Fruit fly (Drosophila melanogaster): ENCODE data around the gene Tusp.

Tusp gene

DNA sequence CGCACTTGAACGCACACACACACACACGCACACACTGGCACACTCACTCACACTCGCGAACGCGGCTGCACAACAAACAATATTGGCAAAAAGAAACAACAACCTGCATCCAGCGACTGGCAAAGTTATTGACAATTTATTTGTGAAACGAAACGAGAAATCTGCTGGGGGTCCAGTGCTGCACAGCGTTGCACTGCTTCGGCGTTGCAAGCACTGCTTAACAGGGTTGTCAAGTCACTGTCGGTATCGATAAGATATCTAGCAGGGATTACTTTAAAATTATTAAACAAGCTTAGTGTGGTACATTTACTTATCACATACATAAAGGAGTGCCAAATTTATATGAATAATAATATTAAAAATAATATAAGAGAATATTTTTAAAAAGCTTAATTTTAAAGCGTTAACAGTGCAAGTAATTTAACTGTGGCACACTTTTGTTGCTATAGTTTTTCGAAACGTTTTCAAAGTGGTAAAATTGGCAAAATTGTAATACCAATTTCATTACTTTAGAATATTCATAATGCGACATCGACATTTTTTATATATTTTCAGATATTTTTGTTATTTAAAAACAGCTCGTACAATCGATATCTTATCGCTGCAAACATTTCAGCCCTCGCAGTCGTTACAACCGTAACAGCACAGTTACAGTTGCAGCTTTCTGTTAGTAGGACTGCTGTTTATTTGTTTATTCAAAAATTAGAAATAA, at the start of gene Tusp, which contains the start of gene dsd:
Tusp (plus strand) TSS at position 662 of the 712 bp plus-strand sequence.
dsd (minus strand) TSS at position 179 of the 712 bp plus-strand sequence.
- TF ChIP-seq ttk (optimal IDR thresholded peaks at IDR 0.05) (no peak), Sin3A (optimal IDR thresholded peaks at IDR 0.05) (no peak), psq (optimal IDR thresholded peaks at IDR 0.05) (no peak), h (optimal IDR thresholded peaks at IDR 0.05) (no peak), Myc (optimal IDR thresholded peaks at IDR 0.05) (no peak), insv (optimal IDR thresholded peaks at IDR 0.05) (no peak)

DNA sequence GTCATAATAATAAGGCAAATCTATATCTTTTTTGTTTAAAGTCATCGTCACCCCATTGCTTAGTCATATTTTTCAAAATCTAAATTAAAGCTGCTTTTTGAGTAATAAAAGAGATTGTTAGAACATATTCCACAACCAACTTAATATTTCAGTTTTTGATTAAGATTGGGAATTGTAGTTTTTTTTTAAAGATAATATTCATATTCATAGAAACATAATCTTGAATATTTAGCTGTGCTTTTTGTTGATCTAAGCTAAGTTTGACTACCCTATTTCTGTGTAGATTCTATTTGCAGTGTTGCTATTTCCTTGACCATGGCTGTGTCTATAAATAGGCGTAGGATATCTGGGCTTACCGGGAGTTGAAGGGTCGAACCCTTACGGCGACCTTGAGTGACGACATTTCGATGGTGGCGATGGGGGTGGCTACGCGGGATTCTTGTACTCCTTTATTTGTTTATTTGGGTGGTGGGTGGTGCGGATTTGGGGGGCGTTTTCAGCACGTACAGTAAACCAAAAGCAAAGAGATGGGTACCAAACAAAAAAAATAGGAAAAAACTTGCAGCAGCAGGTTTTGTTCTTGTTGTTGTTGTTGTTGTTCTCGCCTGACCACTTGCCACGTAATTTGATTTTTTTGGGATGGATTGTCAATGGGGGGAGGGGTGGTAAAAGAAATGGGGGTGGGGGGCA, 49.6 kb upstream of the Tusp start:
- no peak for TF ChIP-seq Myc (optimal IDR thresholded peaks at IDR 0.05)
- no peak for TF ChIP-seq h (optimal IDR thresholded peaks at IDR 0.05)
- TF ChIP-seq psq (optimal IDR thresholded peaks at IDR 0.05) = no peak
- TF ChIP-seq Sin3A (optimal IDR thresholded peaks at IDR 0.05) = no peak
- no peak for TF ChIP-seq insv (optimal IDR thresholded peaks at IDR 0.05)
- TF ChIP-seq ttk (optimal IDR thresholded peaks at IDR 0.05) = no peak

DNA sequence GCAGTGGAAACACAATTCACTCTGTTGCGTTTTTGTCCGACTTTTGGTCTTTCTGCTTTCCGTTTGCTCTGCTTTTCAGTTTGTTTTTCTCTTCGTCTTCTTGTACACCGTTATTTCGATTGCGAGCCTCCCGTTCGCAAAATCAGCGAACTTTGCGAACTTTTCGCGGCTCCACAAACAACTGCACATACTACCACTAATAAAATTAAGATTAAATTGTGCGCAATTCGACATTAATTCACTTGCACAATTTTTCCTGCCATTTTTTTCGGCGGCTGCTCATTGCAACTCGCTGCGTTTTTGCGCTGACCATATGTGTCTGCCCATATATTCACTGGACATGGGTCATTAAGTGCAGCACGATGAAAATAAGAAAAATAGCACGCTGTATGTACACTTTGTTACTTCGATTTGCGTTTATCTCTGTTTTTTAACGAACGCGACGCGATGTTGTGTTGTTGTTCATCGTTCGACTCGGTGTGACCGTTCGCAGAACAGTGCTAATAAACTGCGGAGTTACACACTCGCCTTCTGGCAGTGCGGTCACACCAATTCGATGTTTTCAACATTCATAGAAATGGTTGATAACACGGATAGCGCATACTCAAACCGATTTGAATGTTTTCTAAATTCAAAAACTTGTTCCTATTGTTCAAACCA, 48.9 kb upstream of the Tusp start, which contains the start of gene Klp98A:
Klp98A (minus strand) TSS at position 486 of the 660 bp plus-strand sequence.
- TF ChIP-seq Sin3A (optimal IDR thresholded peaks at IDR 0.05) (no peak), h (optimal IDR thresholded peaks at IDR 0.05) (no peak), insv (optimal IDR thresholded peaks at IDR 0.05) (no peak), Myc (optimal IDR thresholded peaks at IDR 0.05) (no peak), ttk (optimal IDR thresholded peaks at IDR 0.05) (no peak), psq (optimal IDR thresholded peaks at IDR 0.05) (no peak)

DNA sequence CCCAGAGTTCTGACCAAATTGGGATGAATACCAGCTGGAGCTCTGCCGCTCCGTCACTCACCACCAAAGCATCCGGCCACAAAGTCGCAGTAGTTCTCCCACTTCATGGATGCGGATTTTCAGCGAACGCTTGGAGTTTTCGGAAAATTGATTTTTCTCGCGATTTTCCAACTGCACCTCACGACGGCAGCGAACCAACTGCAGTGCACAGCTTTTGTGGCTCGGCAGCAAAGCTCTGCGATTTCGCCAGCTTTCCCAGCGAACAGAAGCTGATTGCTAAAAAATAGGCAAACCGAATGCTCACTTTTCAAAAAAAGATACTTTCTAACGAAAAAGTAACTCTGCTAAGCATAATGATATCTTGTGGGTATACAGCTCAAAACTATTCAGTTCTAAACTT, 46.6 kb upstream of the Tusp start, which contains the start of gene CG5646:
CG5646 (minus strand) TSS at position 206 of the 400 bp plus-strand sequence.
- TF ChIP-seq psq (optimal IDR thresholded peaks at IDR 0.05) = no peak

DNA sequence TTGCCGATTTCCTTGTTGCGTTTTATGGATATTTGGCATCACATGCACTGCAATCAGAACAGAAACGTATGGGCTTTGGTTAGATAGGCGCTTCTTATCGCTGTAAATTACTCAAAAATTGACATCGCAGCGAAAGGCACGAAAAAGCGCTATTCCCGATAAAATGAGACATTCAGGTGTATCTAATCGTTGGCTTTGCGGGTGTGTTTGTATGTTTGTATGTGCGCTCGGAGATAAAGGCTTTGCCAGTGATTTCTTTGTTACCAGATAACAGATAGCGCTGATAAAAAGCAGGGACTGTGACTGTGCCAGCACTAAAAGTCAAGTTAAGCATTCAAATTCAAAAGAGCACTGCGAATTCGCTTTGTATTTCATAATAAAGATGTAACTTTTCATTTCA, 39.1 kb upstream of the Tusp start:
- TF ChIP-seq psq (optimal IDR thresholded peaks at IDR 0.05) = no peak
- no peak for TF ChIP-seq insv (optimal IDR thresholded peaks at IDR 0.05)
- no peak for TF ChIP-seq Sin3A (optimal IDR thresholded peaks at IDR 0.05)
- no peak for TF ChIP-seq Myc (optimal IDR thresholded peaks at IDR 0.05)
- no peak for TF ChIP-seq h (optimal IDR thresholded peaks at IDR 0.05)
- no peak for TF ChIP-seq ttk (optimal IDR thresholded peaks at IDR 0.05)

DNA sequence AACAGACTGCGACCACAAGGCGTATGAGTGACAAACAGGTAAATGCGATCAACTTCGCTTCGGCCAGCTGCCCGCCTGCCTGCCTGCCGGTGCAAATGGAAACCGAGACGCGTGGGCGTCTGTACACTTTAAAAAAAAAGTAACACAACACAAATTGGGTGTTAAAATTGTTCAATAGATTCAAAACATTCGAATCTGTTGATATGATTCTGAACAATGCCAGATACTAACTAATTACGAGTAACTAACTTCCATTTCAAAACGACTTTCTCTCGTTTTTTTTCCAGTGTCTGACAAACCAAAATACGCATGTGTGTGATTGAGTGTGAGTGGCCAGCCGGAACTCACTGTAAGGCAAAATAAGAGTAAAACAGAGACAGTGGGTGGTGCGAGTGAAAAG, 38.0 kb upstream of the Tusp start:
- no peak for TF ChIP-seq ttk (optimal IDR thresholded peaks at IDR 0.05)
- no peak for TF ChIP-seq Myc (optimal IDR thresholded peaks at IDR 0.05)
- TF ChIP-seq Sin3A (optimal IDR thresholded peaks at IDR 0.05) = no peak

DNA sequence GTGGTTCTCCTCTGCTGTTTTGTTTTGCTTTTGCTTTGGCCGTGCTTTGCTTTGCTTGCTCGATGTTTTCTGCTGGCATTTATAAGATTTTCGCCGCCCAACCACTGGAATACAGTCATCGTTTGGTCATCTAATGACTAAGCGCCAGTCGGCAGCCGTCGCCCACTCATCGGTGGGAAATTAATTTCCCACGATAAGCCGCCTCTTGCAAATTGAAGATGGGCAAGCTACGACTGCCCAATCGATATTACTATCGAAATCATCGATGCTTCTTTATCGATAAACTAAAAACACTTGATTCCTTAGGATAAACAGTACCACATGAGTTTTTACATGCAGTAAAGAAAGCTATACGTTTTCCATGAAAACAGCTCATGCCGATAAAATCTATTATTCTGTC, 37.0 kb upstream of the Tusp start:
- TF ChIP-seq h (optimal IDR thresholded peaks at IDR 0.05) = no peak
- TF ChIP-seq insv (optimal IDR thresholded peaks at IDR 0.05) = no peak
- no peak for TF ChIP-seq ttk (optimal IDR thresholded peaks at IDR 0.05)
- TF ChIP-seq Myc (optimal IDR thresholded peaks at IDR 0.05) = no peak
- TF ChIP-seq psq (optimal IDR thresholded peaks at IDR 0.05) = no peak
- TF ChIP-seq Sin3A (optimal IDR thresholded peaks at IDR 0.05) = no peak

DNA sequence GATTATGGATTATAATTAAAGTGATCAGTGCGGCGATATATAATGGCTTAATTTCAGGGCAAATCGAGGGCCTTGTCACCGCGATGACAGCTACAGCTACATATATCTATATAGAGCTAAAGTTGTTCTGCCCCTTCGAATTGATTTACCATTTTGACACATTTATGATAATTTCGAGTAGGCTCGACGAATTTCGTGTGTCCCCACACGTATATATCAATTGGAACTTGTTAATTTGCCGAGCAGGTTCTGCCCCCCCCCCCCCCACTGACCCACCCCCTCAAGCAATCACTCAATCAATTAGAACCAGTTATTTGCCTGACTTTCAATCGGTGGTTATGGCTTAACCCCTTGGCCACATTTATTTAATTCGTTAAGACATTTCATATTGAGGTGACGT, 28.3 kb upstream of the Tusp start:
- TF ChIP-seq psq (optimal IDR thresholded peaks at IDR 0.05) (no peak), h (optimal IDR thresholded peaks at IDR 0.05) (no peak), Sin3A (optimal IDR thresholded peaks at IDR 0.05) (no peak), Myc (optimal IDR thresholded peaks at IDR 0.05) (no peak), insv (optimal IDR thresholded peaks at IDR 0.05) (no peak), ttk (optimal IDR thresholded peaks at IDR 0.05) (no peak)

DNA sequence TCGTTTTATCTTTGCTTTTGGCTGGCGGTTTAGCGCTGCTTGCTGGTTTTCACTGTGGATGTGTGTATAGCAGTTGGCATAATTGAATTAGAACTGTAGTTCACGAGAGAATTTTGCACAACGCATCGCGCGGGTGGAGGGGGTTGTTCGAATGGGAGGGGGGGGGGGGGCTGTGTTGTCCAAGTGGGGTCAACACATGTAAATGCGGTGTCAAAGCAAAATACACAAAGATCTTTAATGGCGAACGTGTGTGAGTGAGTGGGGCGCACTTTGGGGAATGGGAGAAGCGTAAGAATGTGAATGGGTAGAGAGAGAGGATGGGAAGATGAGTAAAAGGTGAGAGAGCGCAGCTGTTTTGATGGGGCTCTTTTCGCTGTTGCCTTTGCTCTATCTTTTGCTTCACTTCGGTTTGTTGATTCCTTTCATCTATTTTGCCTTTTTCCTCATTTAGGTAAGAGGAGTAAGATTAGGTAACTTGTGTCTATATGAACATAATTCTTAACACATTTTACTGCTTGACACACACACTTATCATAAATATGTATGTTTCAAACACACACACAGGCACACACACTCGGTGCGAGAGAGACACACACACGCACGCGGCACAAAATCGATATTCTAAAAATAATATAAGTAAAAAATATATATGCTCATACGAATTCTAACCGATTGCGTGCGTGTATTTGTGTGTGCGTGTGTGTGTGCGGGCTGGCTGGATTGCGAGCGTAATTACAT, 27.2 kb upstream of the Tusp start:
- no peak for TF ChIP-seq Sin3A (optimal IDR thresholded peaks at IDR 0.05)
- TF ChIP-seq psq (optimal IDR thresholded peaks at IDR 0.05) = no peak
- no peak for TF ChIP-seq Myc (optimal IDR thresholded peaks at IDR 0.05)
- TF ChIP-seq ttk (optimal IDR thresholded peaks at IDR 0.05) = no peak
- TF ChIP-seq h (optimal IDR thresholded peaks at IDR 0.05) = no peak
- no peak for TF ChIP-seq insv (optimal IDR thresholded peaks at IDR 0.05)

DNA sequence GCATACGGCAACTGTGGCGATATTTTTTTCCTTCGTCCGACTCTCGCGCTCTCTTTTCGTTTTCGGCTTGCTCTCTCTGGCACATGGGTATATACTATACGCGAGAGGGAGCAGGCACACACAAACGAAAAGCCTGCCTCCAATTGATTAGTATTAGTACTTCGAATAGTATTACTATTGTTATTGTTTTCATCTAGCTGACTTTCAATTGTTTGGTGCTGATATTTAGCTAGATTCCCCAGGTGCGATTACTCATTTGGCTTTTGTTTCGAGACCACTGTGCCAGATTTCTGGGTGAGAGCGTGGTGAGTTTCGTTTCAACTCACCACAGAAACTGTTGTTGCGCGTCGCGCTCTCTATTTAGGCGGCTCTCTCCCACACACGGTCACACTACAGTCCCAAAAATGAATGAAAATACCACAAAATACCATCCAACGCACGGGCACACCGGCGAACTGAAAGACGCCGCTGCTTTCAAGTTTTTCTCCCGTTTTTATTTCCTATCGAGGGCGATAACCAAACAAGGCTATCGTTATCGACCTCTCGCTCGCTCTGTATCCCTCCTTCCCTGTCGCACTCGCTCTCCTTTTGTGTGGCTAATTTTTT, 26.3 kb upstream of the Tusp start:
- no peak for TF ChIP-seq h (optimal IDR thresholded peaks at IDR 0.05)
- no peak for TF ChIP-seq ttk (optimal IDR thresholded peaks at IDR 0.05)
- no peak for TF ChIP-seq insv (optimal IDR thresholded peaks at IDR 0.05)
- TF ChIP-seq Myc (optimal IDR thresholded peaks at IDR 0.05) = no peak
- no peak for TF ChIP-seq Sin3A (optimal IDR thresholded peaks at IDR 0.05)
- no peak for TF ChIP-seq psq (optimal IDR thresholded peaks at IDR 0.05)

DNA sequence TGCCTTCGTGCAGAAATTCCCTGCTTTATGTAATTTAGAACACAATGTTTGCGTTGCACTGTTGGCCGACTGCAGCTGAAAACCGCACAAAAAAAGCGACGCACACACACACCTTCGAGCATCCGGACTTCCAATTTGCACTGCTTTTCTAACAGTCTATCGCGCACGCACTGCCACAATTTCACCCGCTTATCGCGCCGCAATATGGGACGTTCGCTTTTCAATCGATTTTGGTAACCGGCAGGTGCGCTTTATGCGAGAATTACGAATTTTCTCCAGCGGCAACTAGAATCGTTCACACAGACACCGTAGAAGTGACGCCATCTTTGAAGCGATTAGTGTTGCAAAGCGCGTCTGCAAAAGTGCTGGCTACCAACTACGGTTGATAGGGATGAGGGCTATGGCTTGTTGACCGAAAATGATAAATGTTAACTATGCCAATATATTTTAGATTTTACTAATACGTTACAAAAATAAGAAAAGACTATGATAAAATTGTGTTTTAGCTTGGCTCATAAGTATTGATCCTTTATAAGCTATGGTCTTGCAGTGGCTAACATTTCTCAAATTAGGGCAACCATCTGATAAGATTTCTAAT, 25.7 kb upstream of the Tusp start, which contains the start of gene wdb:
wdb (minus strand) TSS at position 352 of the 598 bp plus-strand sequence.
- TF ChIP-seq h (optimal IDR thresholded peaks at IDR 0.05) = no peak
